Fruit fly (Drosophila melanogaster) whole organism, wandering third instar larva: Measurements from ENCODE around the gene CG18754.

Source experiments
- Abd-B ChIP-seq: fragments of >200 bp; optimal IDR thresholded peaks from 2 replicates; lab custom pipeline; 2017; ENCODE audit warnings: missing biosample characterization, missing genetic modification characterization
- CG32264 ChIP-seq: fragments of 200-800 bp; sonication (Bioruptor generic); optimal IDR thresholded peaks from 2 replicates; lab custom pipeline; 2016; ENCODE audit warnings: missing biosample characterization, missing genetic modification characterization
- CG9705 ChIP-seq: fragments of 200-800 bp; sonication (Bioruptor generic); optimal IDR thresholded peaks from 2 replicates; lab custom pipeline; 2018; ENCODE audit warnings: missing biosample characterization, mild to moderate bottlenecking, missing genetic modification characterization
- CrebA ChIP-seq: fragments of 200-800 bp; sonication (Bioruptor generic); optimal IDR thresholded peaks from 2 replicates; lab custom pipeline; 2016; ENCODE audit warnings: missing biosample characterization, mild to moderate bottlenecking, missing genetic modification characterization, borderline replicate concordance
- Dfd ChIP-seq: fragments of >200 bp; optimal IDR thresholded peaks from 2 replicates; lab custom pipeline; 2017; ENCODE audit warnings: missing biosample characterization, missing genetic modification characterization
- Dif ChIP-seq: fragments of 200-275, 200-300 bp; sonication (Bioruptor generic); optimal IDR thresholded peaks from 2 replicates; lab custom pipeline; 2018; ENCODE audit warnings: missing biosample characterization, missing genetic modification characterization; ENCODE audit not compliant: partially characterized antibody
- GATAd ChIP-seq: sonication (Bioruptor generic); optimal IDR thresholded peaks from 2 replicates; lab custom pipeline; 2016; ENCODE audit warnings: missing biosample characterization, missing genetic modification characterization
- HLH106 ChIP-seq: fragments of 200-800 bp; optimal IDR thresholded peaks from 3 replicates; lab custom pipeline; 2019; ENCODE audit warnings: missing biosample characterization, mild to moderate bottlenecking, missing genetic modification characterization, moderate library complexity
- Hnf4 ChIP-seq: fragments of 200-800 bp; sonication (Bioruptor generic); optimal IDR thresholded peaks from 2 replicates; lab custom pipeline; 2016; ENCODE audit warnings: missing biosample characterization, mild to moderate bottlenecking, missing genetic modification characterization
- Hr83 ChIP-seq: fragments of 200-300 bp; sonication (Bioruptor generic); optimal IDR thresholded peaks from 2 replicates; lab custom pipeline; 2016; ENCODE audit warnings: missing biosample characterization, mild to moderate bottlenecking, missing genetic modification characterization, moderate library complexity; ENCODE audit not compliant: poor library complexity, severe bottlenecking
- Jra ChIP-seq: sonication (Bioruptor generic); optimal IDR thresholded peaks from 2 replicates; lab custom pipeline; 2016; ENCODE audit warnings: missing biosample characterization, missing genetic modification characterization
- Mio ChIP-seq: sonication (Bioruptor generic); optimal IDR thresholded peaks from 2 replicates; lab custom pipeline; 2016; ENCODE audit warnings: missing biosample characterization, missing genetic modification characterization
- Myc ChIP-seq: fragments of >200 bp; optimal IDR thresholded peaks from 2 replicates; lab custom pipeline; 2017
- N ChIP-seq: fragments of >200 bp; optimal IDR thresholded peaks from 2 replicates; lab custom pipeline; 2018; ENCODE audit warnings: missing biosample characterization, missing external identifiers, missing genetic modification characterization
- OdsH ChIP-seq: fragments of 200-800 bp; sonication (Bioruptor generic); optimal IDR thresholded peaks from 2 replicates; lab custom pipeline; 2016; ENCODE audit warnings: missing biosample characterization, mild to moderate bottlenecking, missing genetic modification characterization
- Rel ChIP-seq, 2 experiments: fragments of 200-800 bp; sonication (Bioruptor generic) in 1 of 2; optimal IDR thresholded peaks; 2 replicates in 1 of 2; 3 replicates in 1 of 2; lab custom pipeline; 2016 to 2019; ENCODE audit warnings: mild to moderate bottlenecking in 2 of 2, missing biosample characterization in 2 of 2, missing genetic modification characterization in 2 of 2, moderate library complexity in 1 of 2
- Sp1 ChIP-seq: fragments of 200-800 bp; sonication (Bioruptor generic); optimal IDR thresholded peaks from 3 replicates; lab custom pipeline; 2019; ENCODE audit warnings: missing biosample characterization, mild to moderate bottlenecking, missing genetic modification characterization, moderate library complexity
- Vsx2 ChIP-seq: fragments of 200-300, 225-300 bp; sonication (Bioruptor generic); optimal IDR thresholded peaks from 2 replicates; lab custom pipeline; 2018; ENCODE audit warnings: missing biosample characterization, missing genetic modification characterization; ENCODE audit not compliant: partially characterized antibody
- br ChIP-seq: fragments of 200-800 bp; sonication (Bioruptor generic); optimal IDR thresholded peaks from 2 replicates; lab custom pipeline; 2016; ENCODE audit warnings: missing biosample characterization, missing genetic modification characterization
- brk ChIP-seq: fragments of 200-800 bp; sonication (Bioruptor generic); optimal IDR thresholded peaks from 2 replicates; lab custom pipeline; 2016; ENCODE audit warnings: missing biosample characterization, mild to moderate bottlenecking, missing genetic modification characterization
- dl ChIP-seq, 2 experiments: fragments of 175-275, 200-275 bp in 1 of 2; fragments of 200-275 bp in 1 of 2; sonication (Bioruptor generic); optimal IDR thresholded peaks; lab custom pipeline; 2018; ENCODE audit warnings: mild to moderate bottlenecking in 2 of 2, missing biosample characterization in 2 of 2, missing genetic modification characterization in 2 of 2, moderate library complexity in 2 of 2; ENCODE audit not compliant: partially characterized antibody in 2 of 2, insufficient read depth in 1 of 2
- dmrt93B ChIP-seq: fragments of 200-800 bp; sonication (Bioruptor generic); optimal IDR thresholded peaks from 2 replicates; lab custom pipeline; 2018; ENCODE audit warnings: missing biosample characterization, mild to moderate bottlenecking, missing genetic modification characterization
- dsf ChIP-seq: sonication (Bioruptor generic); optimal IDR thresholded peaks from 2 replicates; lab custom pipeline; 2016; ENCODE audit warnings: missing biosample characterization, missing genetic modification characterization, borderline replicate concordance
- ey ChIP-seq: fragments of 200-800 bp; sonication (Bioruptor generic); optimal IDR thresholded peaks from 2 replicates; lab custom pipeline; 2016; ENCODE audit warnings: missing biosample characterization, missing genetic modification characterization
- foxo ChIP-seq, 2 experiments: fragments of 200-800 bp; sonication (Bioruptor generic); optimal IDR thresholded peaks; 2 replicates in 1 of 2; 3 replicates in 1 of 2; lab custom pipeline; 2016 to 2017; ENCODE audit warnings: missing biosample characterization in 2 of 2, missing genetic modification characterization in 2 of 2
- fru ChIP-seq: fragments of 200-800 bp; sonication (Bioruptor generic); optimal IDR thresholded peaks from 3 replicates; lab custom pipeline; 2016; ENCODE audit warnings: missing biosample characterization, mild to moderate bottlenecking, missing genetic modification characterization
- h ChIP-seq: fragments of 200-800 bp; sonication (Bioruptor generic); optimal IDR thresholded peaks from 3 replicates; lab custom pipeline; 2016; ENCODE audit warnings: missing biosample characterization, mild to moderate bottlenecking, missing genetic modification characterization
- jim ChIP-seq: fragments of 175-275, 200-325 bp; sonication (Bioruptor generic); optimal IDR thresholded peaks from 2 replicates; lab custom pipeline; 2016; ENCODE audit warnings: missing biosample characterization, mild to moderate bottlenecking, missing genetic modification characterization
- lola ChIP-seq: fragments of >200 bp; optimal IDR thresholded peaks from 2 replicates; lab custom pipeline; 2017; ENCODE audit warnings: missing biosample characterization, missing genetic modification characterization
- pan ChIP-seq: fragments of >200 bp; optimal IDR thresholded peaks from 2 replicates; lab custom pipeline; 2017
- psq ChIP-seq: fragments of 200-800 bp; sonication (Bioruptor generic); optimal IDR thresholded peaks from 3 replicates; lab custom pipeline; 2017; ENCODE audit warnings: missing biosample characterization, mild to moderate bottlenecking, missing genetic modification characterization, moderate library complexity
- rgr ChIP-seq: fragments of 200-800 bp; sonication (Bioruptor generic); optimal IDR thresholded peaks from 3 replicates; lab custom pipeline; 2016; ENCODE audit warnings: missing biosample characterization, mild to moderate bottlenecking, missing genetic modification characterization
- sage ChIP-seq: fragments of 200-800 bp; sonication (Bioruptor generic); optimal IDR thresholded peaks from 2 replicates; lab custom pipeline; 2016; ENCODE audit warnings: missing biosample characterization, mild to moderate bottlenecking, missing genetic modification characterization
- sv ChIP-seq: fragments of 200-800 bp; sonication (Bioruptor generic); optimal IDR thresholded peaks from 3 replicates; lab custom pipeline; 2016; ENCODE audit warnings: missing biosample characterization, missing genetic modification characterization
- tai ChIP-seq: sonication (Bioruptor generic); optimal IDR thresholded peaks from 2 replicates; lab custom pipeline; 2016; ENCODE audit warnings: missing biosample characterization, missing genetic modification characterization
- usp ChIP-seq: fragments of >200 bp; optimal IDR thresholded peaks from 2 replicates; lab custom pipeline; 2017; ENCODE audit warnings: missing biosample characterization, missing genetic modification characterization
- woc ChIP-seq: sonication (Bioruptor generic); optimal IDR thresholded peaks from 2 replicates; lab custom pipeline; 2016; ENCODE audit warnings: missing biosample characterization, mild to moderate bottlenecking, missing genetic modification characterization

Gene CG18754

DNA sequence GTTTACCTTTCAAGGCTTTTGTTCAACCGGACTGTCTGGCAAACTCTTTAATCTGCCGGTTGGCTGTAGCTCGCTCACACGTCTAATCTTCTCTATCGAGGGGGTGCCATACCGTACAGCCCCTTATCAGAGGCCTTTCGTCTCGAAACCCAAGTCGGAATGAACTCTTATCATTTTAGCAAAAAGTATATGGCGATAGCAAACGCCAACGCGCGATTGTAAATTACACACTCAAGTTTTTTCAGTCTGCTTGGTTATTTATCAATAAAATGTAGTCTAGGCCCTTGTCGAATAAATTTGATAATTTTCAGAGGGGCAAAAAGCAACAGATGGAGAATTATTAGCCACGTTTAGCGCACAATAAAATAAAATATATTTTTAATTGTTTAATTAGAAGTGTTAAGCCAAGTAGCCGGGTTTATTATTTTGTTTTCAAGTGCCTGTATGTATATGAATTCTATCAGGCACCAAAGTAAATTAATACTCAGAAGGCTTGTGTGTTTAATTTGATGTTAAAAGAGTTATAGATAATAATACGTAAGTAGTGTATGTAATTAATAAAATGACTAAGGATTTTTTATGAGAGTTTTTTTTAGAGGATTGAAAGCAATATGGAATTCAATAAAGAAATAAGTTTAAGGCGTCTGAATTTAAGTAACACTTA, 41.1 kb downstream of the CG18754 start:
- TF ChIP-seq Rel (GFP tag; optimal IDR thresholded peaks at IDR 0.05; lab: Kevin White, UChicago) (no peak), Rel (tag; optimal IDR thresholded peaks at IDR 0.05; lab: Kevin White, UChicago) (peak; percentile 42), dl (GFP tag; optimal IDR thresholded peaks at IDR 0.05; lab: Kevin White, UChicago; ENCODE audit: insufficient read depth in 1 of 2, partially characterized antibody in 2 of 2) (no peak), Vsx2 (GFP tag; lab: Kevin White, UChicago) (peak; percentile 31), brk (GFP tag; lab: Kevin White, UChicago) (peak; percentile 42), sage (GFP tag; lab: Kevin White, UChicago) (peak; percentile 7), br (peak; percentile 55), h (GFP tag; lab: Kevin White, UChicago) (peak; percentile 12), Sp1 (GFP tag; lab: Kevin White, UChicago) (no peak), CrebA (GFP tag; lab: Kevin White, UChicago) (peak; percentile 80), CG32264 (GFP tag; lab: Kevin White, UChicago) (no peak), Mio (GFP tag; lab: Kevin White, UChicago) (no peak)

DNA sequence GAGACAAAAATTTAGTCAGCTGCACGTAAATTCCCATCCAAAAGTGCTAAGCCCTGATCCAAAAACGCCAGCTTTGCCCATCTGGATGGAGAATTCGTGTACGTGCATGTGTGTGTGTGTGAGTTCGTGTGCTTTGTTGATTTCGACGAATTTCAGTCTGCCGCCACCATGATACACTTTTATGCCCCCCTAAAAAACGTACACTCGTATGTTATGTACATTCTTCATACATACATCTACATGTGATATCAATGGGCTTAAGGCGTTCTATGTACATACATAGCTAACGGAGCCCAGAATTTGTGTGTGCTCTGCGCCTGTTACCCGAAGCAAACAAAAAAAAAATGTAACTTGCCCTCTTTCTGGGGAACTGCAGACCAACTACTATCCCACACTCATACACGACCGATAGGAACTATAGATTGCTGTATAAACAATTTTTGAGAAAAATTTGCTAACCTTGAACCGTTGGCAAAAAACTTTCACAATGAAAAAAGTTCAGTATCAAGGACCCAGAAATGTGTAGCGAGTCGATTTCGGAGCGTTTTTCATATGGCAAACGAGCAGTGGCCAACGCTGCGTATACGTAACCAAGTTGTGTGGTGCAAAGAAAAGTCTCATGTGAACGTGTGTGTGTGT, 42.0 kb downstream of the CG18754 start:
- no peak for TF ChIP-seq Mio (GFP tag; lab: Kevin White, UChicago)
- TF ChIP-seq Hr83, result peak; percentile 21
- TF ChIP-seq HLH106 (tag; lab: Kevin White, UChicago), result no peak
- no peak for TF ChIP-seq Dif
- TF ChIP-seq dmrt93B (GFP tag; lab: Kevin White, UChicago), result no peak
- TF ChIP-seq sv (GFP tag; lab: Kevin White, UChicago), result no peak
- TF ChIP-seq dsf (GFP tag; lab: Kevin White, UChicago), result no peak
- no peak for TF ChIP-seq sage (GFP tag; lab: Kevin White, UChicago)
- TF ChIP-seq Dfd, result no peak
- no peak for TF ChIP-seq CG9705 (GFP tag; lab: Kevin White, UChicago)
- peak; percentile 42 for TF ChIP-seq br
- no peak for TF ChIP-seq Jra (GFP tag; lab: Kevin White, UChicago)
- TF ChIP-seq CrebA (GFP tag; lab: Kevin White, UChicago), result peak; percentile 44
- TF ChIP-seq woc, result no peak
- no peak for TF ChIP-seq Vsx2 (GFP tag; lab: Kevin White, UChicago)
- no peak for TF ChIP-seq N (GFP tag; lab: Kevin White, UChicago)
- peak; percentile 43 for TF ChIP-seq OdsH (GFP tag; lab: Kevin White, UChicago)
- no peak for TF ChIP-seq Rel (GFP tag; optimal IDR thresholded peaks at IDR 0.05; lab: Kevin White, UChicago)
- peak; percentile 85 for TF ChIP-seq Rel (tag; optimal IDR thresholded peaks at IDR 0.05; lab: Kevin White, UChicago)
- no peak for TF ChIP-seq CG32264 (GFP tag; lab: Kevin White, UChicago)
- TF ChIP-seq ey, result no peak
- TF ChIP-seq lola (GFP tag; lab: Kevin White, UChicago), result no peak
- no peak for TF ChIP-seq dl (GFP tag; optimal IDR thresholded peaks at IDR 0.05; lab: Kevin White, UChicago; ENCODE audit: insufficient read depth in 1 of 2, partially characterized antibody in 2 of 2)
- TF ChIP-seq usp (GFP tag; lab: Kevin White, UChicago), result no peak
- no peak for TF ChIP-seq tai (GFP tag; lab: Kevin White, UChicago)
- TF ChIP-seq brk (GFP tag; lab: Kevin White, UChicago), result no peak
- no peak for TF ChIP-seq GATAd (GFP tag; lab: Kevin White, UChicago)
- peak; percentile 0 for TF ChIP-seq Hnf4 (GFP tag; lab: Kevin White, UChicago)
- TF ChIP-seq jim (GFP tag; lab: Kevin White, UChicago), result no peak
- peak; percentile 62 for TF ChIP-seq h (GFP tag; lab: Kevin White, UChicago)
- TF ChIP-seq psq (GFP tag; lab: Kevin White, UChicago), result no peak
- TF ChIP-seq Sp1 (GFP tag; lab: Kevin White, UChicago), result peak; percentile 8
- no peak for TF ChIP-seq pan
- no peak for TF ChIP-seq Myc
- no peak for TF ChIP-seq rgr (GFP tag; lab: Kevin White, UChicago)
- TF ChIP-seq foxo (GFP tag; optimal IDR thresholded peaks at IDR 0.05; lab: Kevin White, UChicago), result no peak
- TF ChIP-seq fru (GFP tag; lab: Kevin White, UChicago), result no peak
- TF ChIP-seq Abd-B (GFP tag; lab: Kevin White, UChicago), result no peak
